Fruit fly (Drosophila melanogaster) whole organism, adult: Measurements from ENCODE around the gene REPTOR.

ENCODE experiments used
- CG11617 ChIP-seq: fragments of 200-800 bp; sonication (Bioruptor generic); optimal IDR thresholded peaks from 2 replicates; lab custom pipeline; 2017; ENCODE audit warnings: mild to moderate bottlenecking, missing biosample characterization, missing genetic modification reagents, missing genetic modification characterization
- CG12768 ChIP-seq: fragments of 200-800 bp; sonication (Bioruptor generic); optimal IDR thresholded peaks from 2 replicates; lab custom pipeline; 2017; ENCODE audit warnings: missing biosample characterization, missing genetic modification characterization, mild to moderate bottlenecking, moderate library complexity, missing genetic modification reagents
- CG14711 ChIP-seq: fragments of 200-800 bp; sonication (Bioruptor generic); optimal IDR thresholded peaks from 2 replicates; lab custom pipeline; 2018; ENCODE audit warnings: missing biosample characterization, mild to moderate bottlenecking, missing genetic modification characterization, moderate library complexity
- CG1620 ChIP-seq: fragments of 200-800 bp; sonication (Bioruptor generic); optimal IDR thresholded peaks from 2 replicates; lab custom pipeline; 2016; ENCODE audit warnings: missing biosample characterization, missing genetic modification characterization
- CG33017 ChIP-seq: fragments of 200-800 bp; sonication (Bioruptor generic); optimal IDR thresholded peaks from 2 replicates; lab custom pipeline; 2018; ENCODE audit warnings: missing biosample characterization, mild to moderate bottlenecking, missing genetic modification characterization, moderate library complexity
- CG5204 ChIP-seq: fragments of 200-800 bp; sonication (Bioruptor generic); optimal IDR thresholded peaks from 2 replicates; lab custom pipeline; 2016; ENCODE audit warnings: missing biosample characterization, missing genetic modification characterization
- CG7045 ChIP-seq: fragments of 200-800 bp; sonication (Bioruptor generic); optimal IDR thresholded peaks from 2 replicates; lab custom pipeline; 2017; ENCODE audit warnings: missing biosample characterization, mild to moderate bottlenecking, missing genetic modification characterization
- CG7101 ChIP-seq: fragments of 200-800 bp; sonication (Bioruptor generic); optimal IDR thresholded peaks from 2 replicates; lab custom pipeline; 2018; ENCODE audit warnings: missing biosample characterization, mild to moderate bottlenecking, missing genetic modification characterization, moderate library complexity
- Clk ChIP-seq: fragments of 200-800 bp; sonication (Bioruptor generic); optimal IDR thresholded peaks from 2 replicates; lab custom pipeline; 2017; ENCODE audit warnings: missing biosample characterization, missing genetic modification characterization
- Crg-1 ChIP-seq: fragments of 200-800 bp; sonication (Bioruptor generic); optimal IDR thresholded peaks from 2 replicates; lab custom pipeline; 2016; ENCODE audit warnings: missing biosample characterization, missing genetic modification characterization
- Hr96 ChIP-seq: fragments of 200-800 bp; sonication (Bioruptor generic); optimal IDR thresholded peaks from 2 replicates; lab custom pipeline; 2016; ENCODE audit warnings: missing biosample characterization, missing genetic modification characterization
- Mnt ChIP-seq: fragments of 200-800 bp; sonication (Bioruptor generic); optimal IDR thresholded peaks from 2 replicates; lab custom pipeline; 2016; ENCODE audit warnings: missing biosample characterization, mild to moderate bottlenecking, missing genetic modification characterization
- bab1 ChIP-seq: fragments of 200-800 bp; sonication (Bioruptor generic); optimal IDR thresholded peaks from 3 replicates; lab custom pipeline; 2019; ENCODE audit warnings: missing biosample characterization, mild to moderate bottlenecking, missing genetic modification characterization, moderate library complexity
- cic ChIP-seq: fragments of 200-800 bp; sonication (Bioruptor generic); optimal IDR thresholded peaks from 2 replicates; lab custom pipeline; 2017; ENCODE audit warnings: missing biosample characterization, mild to moderate bottlenecking, missing genetic modification characterization, moderate library complexity
- cnc ChIP-seq, 2 experiments: fragments of >200 bp; optimal IDR thresholded peaks; 2 replicates each; lab custom pipeline; 2017
- kay ChIP-seq: fragments of 200-800 bp; sonication (Bioruptor generic); peaks from one replicate; lab custom pipeline; 2016; ENCODE audit warnings: missing biosample characterization, missing genetic modification characterization, borderline replicate concordance
- ovo ChIP-seq: fragments of 200-800 bp; sonication (Bioruptor generic); optimal IDR thresholded peaks from 2 replicates; lab custom pipeline; 2016; ENCODE audit warnings: missing biosample characterization, missing genetic modification characterization
- pad ChIP-seq: fragments of 200-800 bp; sonication (Bioruptor generic); optimal IDR thresholded peaks from 3 replicates; lab custom pipeline; 2017; ENCODE audit warnings: missing biosample characterization, missing genetic modification characterization, mild to moderate bottlenecking, moderate library complexity, missing genetic modification reagents
- tj ChIP-seq: fragments of 200-800 bp; sonication (Bioruptor generic); optimal IDR thresholded peaks from 3 replicates; lab custom pipeline; 2017; ENCODE audit warnings: missing biosample characterization, mild to moderate bottlenecking, missing genetic modification characterization, moderate library complexity
- toe ChIP-seq: fragments of 200-800 bp; sonication (Bioruptor generic); optimal IDR thresholded peaks from 2 replicates; lab custom pipeline; 2016; ENCODE audit warnings: missing biosample characterization, missing genetic modification characterization

Gene REPTOR

DNA sequence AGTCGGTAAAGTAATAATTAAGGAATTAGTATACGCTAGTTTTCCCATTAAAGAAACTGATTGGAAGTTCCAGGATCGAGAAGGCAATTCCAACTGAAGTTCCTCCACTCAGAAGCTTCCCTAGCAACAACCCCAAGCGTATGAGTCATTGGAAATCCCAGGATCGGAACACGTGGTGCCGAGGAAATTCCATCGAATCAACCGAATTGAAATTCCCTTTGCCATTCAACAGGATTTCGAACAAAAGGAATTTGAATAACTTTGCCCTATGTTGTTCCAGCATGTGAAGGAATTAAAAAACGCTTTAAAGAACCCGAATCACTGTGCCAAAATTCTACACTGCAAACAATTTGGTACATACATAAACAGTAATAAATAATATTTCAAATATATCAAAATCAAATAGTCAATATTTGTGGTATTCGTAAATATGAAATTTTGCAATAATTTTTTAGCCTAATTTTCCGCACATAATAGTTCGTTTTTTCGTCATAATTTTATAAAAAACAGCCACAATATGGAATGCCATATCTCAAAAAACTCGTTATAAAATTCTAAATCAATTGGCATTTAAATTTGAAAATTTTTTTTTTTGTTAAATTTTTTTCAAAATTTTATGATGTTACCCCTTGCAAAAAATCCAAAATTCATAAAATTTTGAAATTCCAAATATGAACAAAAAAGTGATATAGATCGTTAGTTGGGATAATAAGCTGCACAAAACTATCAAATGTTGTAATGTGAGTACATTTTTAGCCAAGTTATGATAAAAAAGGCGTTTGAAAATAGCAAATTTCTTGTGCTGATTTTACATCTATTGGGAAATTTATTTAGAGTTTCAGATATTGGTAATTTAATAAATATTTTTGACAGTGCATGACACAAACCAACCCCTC lies 2.3 kb downstream of the REPTOR start:
- TF ChIP-seq cic (GFP tag; lab: Kevin White, UChicago), result no peak
- no peak for TF ChIP-seq bab1 (GFP tag; lab: Kevin White, UChicago)
- TF ChIP-seq CG11617, result no peak
- TF ChIP-seq CG5204 (GFP tag; lab: Kevin White, UChicago), result no peak
- no peak for TF ChIP-seq Clk (GFP tag; lab: Kevin White, UChicago)
- no peak for TF ChIP-seq Hr96
- no peak for TF ChIP-seq ovo
- TF ChIP-seq CG14711 (tag; lab: Kevin White, UChicago), result no peak
- TF ChIP-seq Crg-1 (GFP tag; lab: Kevin White, UChicago), result no peak
- no peak for TF ChIP-seq CG33017
- TF ChIP-seq pad (GFP tag; lab: Kevin White, UChicago), result no peak
- TF ChIP-seq toe, result no peak
- TF ChIP-seq CG12768 (GFP tag; lab: Kevin White, UChicago), result no peak

DNA sequence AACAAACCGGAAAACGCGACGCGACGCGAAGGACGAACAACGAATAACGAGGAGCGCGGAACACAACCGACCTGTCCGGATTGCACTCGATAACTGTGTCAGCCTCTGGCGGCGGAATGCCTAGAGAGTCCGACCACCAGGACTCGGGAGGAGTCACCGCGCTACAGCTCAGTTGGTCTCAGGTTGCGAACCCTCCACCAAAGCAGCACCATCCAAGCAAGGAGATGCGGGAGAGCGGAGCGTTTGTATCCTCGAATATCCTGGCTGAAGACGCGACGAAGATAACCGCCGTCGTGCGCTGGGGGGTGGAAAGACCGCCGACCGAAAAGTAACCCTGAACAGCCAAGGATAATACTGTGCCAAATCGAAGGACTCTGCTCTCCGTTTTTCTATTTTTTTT lies 5.3 kb downstream of the REPTOR start:
- no peak for TF ChIP-seq Mnt (GFP tag; lab: Kevin White, UChicago)
- no peak for TF ChIP-seq Clk (GFP tag; lab: Kevin White, UChicago)
- no peak for TF ChIP-seq CG14711 (tag; lab: Kevin White, UChicago)
- TF ChIP-seq ovo, result no peak
- no peak for TF ChIP-seq toe
- TF ChIP-seq CG11617, result no peak
- TF ChIP-seq CG7101 (tag; lab: Kevin White, UChicago), result no peak

DNA sequence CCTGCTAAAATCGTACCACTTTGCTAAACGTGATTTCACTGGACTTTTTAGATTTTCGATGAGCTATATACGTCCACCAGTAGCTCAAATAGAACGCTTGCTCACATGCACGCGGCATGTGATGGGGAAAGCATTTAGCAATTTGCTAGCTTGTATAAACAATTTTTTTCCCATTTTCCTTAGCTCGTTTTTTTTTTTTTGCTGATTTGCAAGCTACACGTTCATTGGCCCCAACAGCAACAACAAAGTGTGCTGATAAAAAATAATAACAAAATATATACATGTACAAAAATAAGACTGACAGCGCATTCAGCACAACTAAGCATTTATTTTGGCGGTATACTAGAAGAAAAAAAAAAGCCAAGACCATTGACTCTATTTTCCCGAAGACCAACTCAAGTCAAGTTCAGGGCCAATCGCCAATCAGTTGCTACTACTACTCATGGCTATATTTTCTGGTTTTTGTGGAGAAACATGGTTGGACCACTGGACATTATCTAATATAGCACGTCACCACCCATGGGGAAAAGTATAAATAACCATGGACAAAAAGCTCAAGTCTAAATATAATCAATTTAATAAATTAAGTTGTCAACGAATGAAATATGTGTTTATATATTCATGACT lies 6.8 kb downstream of the REPTOR start:
- TF ChIP-seq Mnt (GFP tag; lab: Kevin White, UChicago), result peak; percentile 26
- TF ChIP-seq CG12768 (GFP tag; lab: Kevin White, UChicago), result peak; percentile 49
- peak; percentile 89 for TF ChIP-seq kay (GFP tag; lab: Kevin White, UChicago)
- TF ChIP-seq toe, result no peak
- TF ChIP-seq tj (GFP tag; lab: Kevin White, UChicago), result peak; percentile 97
- TF ChIP-seq cic (GFP tag; lab: Kevin White, UChicago), result peak; percentile 54
- no peak for TF ChIP-seq CG33017

DNA sequence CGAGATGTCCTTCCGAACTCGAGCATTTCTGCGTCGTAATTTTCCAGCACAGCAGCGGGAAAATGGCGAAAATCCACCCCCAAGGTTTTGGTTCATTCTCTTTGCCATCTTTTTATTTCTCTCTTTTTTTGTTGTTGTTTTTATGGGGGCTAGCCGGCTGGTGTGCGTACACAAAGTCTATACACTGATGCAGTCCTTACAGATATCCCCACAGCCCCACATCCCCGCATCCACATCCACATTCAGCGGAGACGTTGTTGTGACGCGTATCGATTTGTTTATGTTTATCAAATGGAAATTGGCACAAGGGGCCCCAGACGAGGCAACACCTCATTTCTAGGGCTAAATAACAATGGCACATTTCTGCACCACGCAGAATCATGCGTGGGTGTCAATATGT lies 7.6 kb downstream of the REPTOR start:
- TF ChIP-seq pad (GFP tag; lab: Kevin White, UChicago), result no peak
- TF ChIP-seq CG33017, result no peak
- TF ChIP-seq cnc (optimal IDR thresholded peaks at IDR 0.05; lab: Kevin White, UChicago), result no peak
- TF ChIP-seq bab1 (GFP tag; lab: Kevin White, UChicago), result no peak
- TF ChIP-seq CG14711 (tag; lab: Kevin White, UChicago), result no peak
- TF ChIP-seq toe, result no peak
- TF ChIP-seq CG5204 (GFP tag; lab: Kevin White, UChicago), result no peak
- TF ChIP-seq cic (GFP tag; lab: Kevin White, UChicago), result no peak
- no peak for TF ChIP-seq Crg-1 (GFP tag; lab: Kevin White, UChicago)
- no peak for TF ChIP-seq CG11617
- TF ChIP-seq Clk (GFP tag; lab: Kevin White, UChicago), result no peak
- no peak for TF ChIP-seq Hr96
- no peak for TF ChIP-seq CG7101 (tag; lab: Kevin White, UChicago)
- no peak for TF ChIP-seq kay (GFP tag; lab: Kevin White, UChicago)
- TF ChIP-seq Mnt (GFP tag; lab: Kevin White, UChicago), result no peak
- TF ChIP-seq CG1620, result no peak
- TF ChIP-seq CG7045, result no peak
- no peak for TF ChIP-seq CG12768 (GFP tag; lab: Kevin White, UChicago)
- TF ChIP-seq tj (GFP tag; lab: Kevin White, UChicago), result no peak

DNA sequence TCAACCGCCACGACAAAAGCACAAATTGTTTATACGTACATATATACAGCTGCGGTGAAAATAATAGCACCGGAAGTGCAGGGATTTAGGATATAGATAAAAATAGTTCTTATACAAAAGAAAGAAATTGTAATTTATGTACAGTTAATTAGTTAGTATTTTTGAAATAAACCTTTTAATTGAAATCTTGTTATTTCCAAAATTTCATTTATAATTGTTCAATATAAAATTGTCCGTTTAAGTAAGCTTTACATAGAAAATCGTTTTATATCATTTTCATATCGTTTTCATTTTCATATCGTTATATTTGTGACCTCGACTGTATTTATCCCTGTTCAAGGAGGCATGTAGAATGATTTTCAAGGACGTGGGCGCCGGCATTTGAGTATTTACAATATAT lies 8.5 kb downstream of the REPTOR start:
- TF ChIP-seq CG12768 (GFP tag; lab: Kevin White, UChicago), result peak; percentile 16
- peak; percentile 54 for TF ChIP-seq CG7101 (tag; lab: Kevin White, UChicago)
- no peak for TF ChIP-seq pad (GFP tag; lab: Kevin White, UChicago)
- TF ChIP-seq toe, result no peak
- TF ChIP-seq CG14711 (tag; lab: Kevin White, UChicago), result peak; percentile 38
- TF ChIP-seq CG11617, result peak; percentile 45
- peak; percentile 61 for TF ChIP-seq CG33017
- TF ChIP-seq Hr96, result no peak
- peak; percentile 82 for TF ChIP-seq CG7045

DNA sequence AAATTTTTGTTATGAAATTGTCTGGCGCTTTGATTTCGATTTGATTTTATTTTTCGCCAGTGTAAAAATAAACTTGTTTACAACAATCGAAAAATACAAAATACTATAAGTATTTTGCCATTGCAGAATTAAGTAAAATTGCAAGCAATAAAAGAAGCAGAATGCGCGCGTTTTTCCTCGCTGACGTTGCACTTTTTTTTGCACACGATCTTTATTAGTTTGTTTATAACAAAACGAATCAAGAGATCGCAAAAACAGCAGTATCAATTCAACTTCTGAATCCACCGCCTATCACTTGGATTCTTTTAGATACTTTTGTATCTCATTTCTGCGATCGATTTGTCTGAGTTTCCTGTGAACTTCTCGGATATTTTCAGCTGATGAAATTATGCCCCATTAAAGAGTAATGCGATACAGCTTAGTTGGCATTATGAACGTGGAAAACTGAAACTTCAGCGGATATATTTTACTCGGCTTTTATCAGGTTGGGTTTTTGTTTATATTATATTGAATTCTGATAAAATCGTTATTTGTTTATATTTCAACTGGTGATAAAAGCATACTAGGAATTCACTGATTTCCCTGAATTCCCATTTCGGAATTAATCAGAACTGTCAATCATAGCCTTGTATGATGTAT lies 9.5 kb downstream of the REPTOR start:
- TF ChIP-seq tj (GFP tag; lab: Kevin White, UChicago) (peak; percentile 98), CG14711 (tag; lab: Kevin White, UChicago) (no peak), cnc (optimal IDR thresholded peaks at IDR 0.05; lab: Kevin White, UChicago) (peak; percentile 75 to 81), Clk (GFP tag; lab: Kevin White, UChicago) (no peak), CG7101 (tag; lab: Kevin White, UChicago) (no peak), CG7045 (no peak), CG11617 (no peak), bab1 (GFP tag; lab: Kevin White, UChicago) (no peak), toe (no peak), ovo (no peak), Hr96 (no peak), pad (GFP tag; lab: Kevin White, UChicago) (no peak), CG1620 (no peak), cic (GFP tag; lab: Kevin White, UChicago) (no peak), CG12768 (GFP tag; lab: Kevin White, UChicago) (no peak), CG33017 (no peak), kay (GFP tag; lab: Kevin White, UChicago) (no peak)
